Worm (Caenorhabditis elegans): ENCODE results near the gene rev-3.

- TF ChIP-seq klf-2 (GFP tag; conservative IDR thresholded peaks at IDR 0.05): no peak
- TF ChIP-seq tab-1 (GFP tag; IDR thresholded peaks at IDR 0.05): no peak
- TF ChIP-seq cog-1 (tag; optimal IDR thresholded peaks at IDR 0.05): no peak
- TF ChIP-seq ztf-23 (GFP tag; IDR thresholded peaks at IDR 0.05): no peak
- TF ChIP-seq T22C8.4 (GFP tag; IDR thresholded peaks at IDR 0.05): no peak
These were observed 48.0 kb upstream of the rev-3 start for ce11 chrIII:5838159-5839046.

Data from whole organism, midembryonic.